Worm (Caenorhabditis elegans): Measurements from ENCODE around the gene pitr-3.
"Not testable (repeated sequence)": the region's sequence is repeated elsewhere in the genome, so short reads cannot be mapped to it uniquely, and the experiment has no call there.

ce11 chrV:9159146-9159717, 18.0 kb upstream of the pitr-3 start:
- not testable (repeated sequence) for TF ChIP-seq egl-27 (tag; optimal IDR thresholded peaks at IDR 0.05); daf-19 (GFP tag; conservative IDR thresholded peaks at IDR 0.05); nhr-76 (tag; optimal IDR thresholded peaks at IDR 0.05); cey-2 (tag; optimal IDR thresholded peaks at IDR 0.05; ENCODE audit: borderline replicate concordance, insufficient read depth); set-16 (GFP tag; IDR thresholded peaks at IDR 0.05); madf-5 (GFP tag; IDR thresholded peaks at IDR 0.05); dpl-1 (GFP tag; optimal IDR thresholded peaks at IDR 0.05); nhr-6 (tag; optimal IDR thresholded peaks at IDR 0.05); ztf-7 (tag; optimal IDR thresholded peaks at IDR 0.05)
